Worm (Caenorhabditis elegans) whole organism, mixed stage, embryonic: ENCODE data around the gene mcm-5.

Experiments
- mep-1 ChIP-seq: fragments of 150-350 bp; optimal IDR thresholded peaks from 2 replicates; lab custom pipeline; 2017; ENCODE audit warnings: missing biosample characterization, missing genetic modification reagents, missing genetic modification characterization, inconsistent platforms
- nhr-237 ChIP-seq: fragments of 150-350 bp; optimal IDR thresholded peaks from 2 replicates; lab custom pipeline; 2014; ENCODE audit warnings: missing biosample characterization, missing genetic modification characterization
- pha-4 ChIP-seq: fragments of 150-350 bp; optimal IDR thresholded peaks from 2 replicates; lab custom pipeline; 2018; ENCODE audit warnings: missing biosample characterization, missing genetic modification reagents, missing genetic modification characterization
- snpc-4 ChIP-seq: fragments of 150-350 bp; optimal IDR thresholded peaks from 2 replicates; lab custom pipeline; 2014; ENCODE audit warnings: missing biosample characterization, missing genetic modification characterization
- tbx-8 ChIP-seq: fragments of 200-800 bp; sonication (Bioruptor generic); optimal IDR thresholded peaks from 2 replicates; lab custom pipeline; 2018; ENCODE audit warnings: mild to moderate bottlenecking, missing genetic modification characterization, moderate library complexity, missing compliant biosample characterization
- unc-62 ChIP-seq: fragments of 150-350 bp; optimal IDR thresholded peaks from 2 replicates; lab custom pipeline; 2014; ENCODE audit warnings: missing biosample characterization, missing genetic modification reagents, missing genetic modification characterization

DNA sequence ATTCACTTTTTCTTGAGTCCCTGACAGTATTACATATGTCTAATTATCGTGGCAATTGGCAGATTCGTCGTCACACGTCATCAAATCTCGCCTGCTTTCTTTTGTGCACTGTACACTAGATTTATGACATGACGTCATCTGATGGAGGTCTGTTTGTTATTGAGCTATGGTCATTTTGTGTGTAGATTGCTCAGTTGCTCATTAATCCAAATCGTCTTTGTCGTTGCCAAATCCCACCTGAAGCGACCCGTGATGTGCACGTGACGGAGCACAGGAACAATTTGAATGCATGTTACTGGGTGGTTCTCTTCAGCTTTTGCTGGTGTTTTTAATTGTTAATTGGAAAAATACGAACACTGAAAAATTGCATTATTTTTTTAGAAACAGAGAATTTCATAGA, 18.2 kb downstream of the mcm-5 start:
- TF ChIP-seq snpc-4 (tag; lab: Kevin White, UChicago) (no peak), unc-62 (GFP tag; lab: Kevin White, UChicago) (peak; percentile 61), tbx-8 (no peak), mep-1 (tag; lab: Kevin White, UChicago) (no peak), nhr-237 (tag; lab: Kevin White, UChicago) (no peak), pha-4 (tag; lab: Kevin White, UChicago) (no peak)
